Fruit fly (Drosophila melanogaster): ENCODE data around the gene CG9784.

CG9784 gene

dm6 chrX:16579978-16580377, 19.0 kb downstream of the CG9784 start (continued):
- TF ChIP-seq CG4424 (GFP tag; optimal IDR thresholded peaks at IDR 0.05) = peak; percentile 37
- TF ChIP-seq CG6254 (GFP tag; optimal IDR thresholded peaks at IDR 0.05) = no peak
- TF ChIP-seq lov (optimal IDR thresholded peaks at IDR 0.05) = no peak
- no peak for TF ChIP-seq lov (GFP tag; IDR thresholded peaks at IDR 0.05)
- TF ChIP-seq CG10654 (GFP tag; optimal IDR thresholded peaks at IDR 0.05) = peak; percentile 20
- TF ChIP-seq Eip74EF (GFP tag; optimal IDR thresholded peaks at IDR 0.05) = peak in 1 of 2 experiments; percentile 34
- peak; percentile 61 for TF ChIP-seq grau (tag; optimal IDR thresholded peaks at IDR 0.05)
- TF ChIP-seq tap (tag; optimal IDR thresholded peaks at IDR 0.05) = peak; percentile 4
- TF ChIP-seq CG12659 (GFP tag; optimal IDR thresholded peaks at IDR 0.05) = peak; percentile 16
- no peak for TF ChIP-seq cato (GFP tag; optimal IDR thresholded peaks at IDR 0.05; ENCODE audit: borderline replicate concordance)
- TF ChIP-seq CG10431 (GFP tag; optimal IDR thresholded peaks at IDR 0.05) = no peak
- TF ChIP-seq Mes4 (GFP tag; optimal IDR thresholded peaks at IDR 0.05) = no peak
- TF ChIP-seq Aef1 (GFP tag; IDR thresholded peaks at IDR 0.05) = 0 out of 3 replicates have a peak, but pooled peaks have one; percentile 14
- no peak for TF ChIP-seq CG31224 (GFP tag; IDR thresholded peaks at IDR 0.05)
- no peak for TF ChIP-seq CG14667 (GFP tag; IDR thresholded peaks at IDR 0.05)
- no peak for TF ChIP-seq CG34224 (GFP tag; IDR thresholded peaks at IDR 0.05; ENCODE audit: partially characterized antibody)
- peak; percentile 12 for TF ChIP-seq CG5180 (GFP tag; optimal IDR thresholded peaks at IDR 0.05)
- TF ChIP-seq CG18262 (tag; optimal IDR thresholded peaks at IDR 0.05) = peak; percentile 45
- peak; percentile 45 for TF ChIP-seq cwo (GFP tag; optimal IDR thresholded peaks at IDR 0.05)
- TF ChIP-seq gcm2 (GFP tag; optimal IDR thresholded peaks at IDR 0.05) = no peak
- no peak for TF ChIP-seq repo (GFP tag; optimal IDR thresholded peaks at IDR 0.05)
- TF ChIP-seq fd96Cb (tag; optimal IDR thresholded peaks at IDR 0.05) = peak; percentile 44
- TF ChIP-seq rib (GFP tag; IDR thresholded peaks at IDR 0.05) = no peak
- no peak for TF ChIP-seq CG1024 (GFP tag; IDR thresholded peaks at IDR 0.05)
- peak; percentile 36 for TF ChIP-seq NfI (GFP tag; optimal IDR thresholded peaks at IDR 0.05)
- peak; percentile 64 for TF ChIP-seq CG31441 (GFP tag; IDR thresholded peaks at IDR 0.05)
- peak; percentile 24 for TF ChIP-seq Blimp-1 (GFP tag; optimal IDR thresholded peaks at IDR 0.05)
- TF ChIP-seq ind (GFP tag; optimal IDR thresholded peaks at IDR 0.05) = peak; percentile 28
- TF ChIP-seq CG13424 (tag; optimal IDR thresholded peaks at IDR 0.05) = peak; percentile 61
- peak; percentile 37 for TF ChIP-seq HHEX (GFP tag; optimal IDR thresholded peaks at IDR 0.05)
- peak; percentile 34; the same call in 2 of the 3 replicates for TF ChIP-seq dysf (GFP tag; IDR thresholded peaks at IDR 0.05)
- peak; percentile 39 for TF ChIP-seq nau (GFP tag; optimal IDR thresholded peaks at IDR 0.05)
- peak; percentile 14 for TF ChIP-seq CG12219 (GFP tag; optimal IDR thresholded peaks at IDR 0.05)
- TF ChIP-seq D19A (tag; optimal IDR thresholded peaks at IDR 0.05) = peak; percentile 13
- TF ChIP-seq peb (GFP tag; IDR thresholded peaks at IDR 0.05) = no peak
- no peak for TF ChIP-seq mirr (GFP tag; optimal IDR thresholded peaks at IDR 0.05)
- TF ChIP-seq Asciz (GFP tag; optimal IDR thresholded peaks at IDR 0.05) = no peak
- peak; percentile 11 for TF ChIP-seq CG12155 (GFP tag; optimal IDR thresholded peaks at IDR 0.05)
- TF ChIP-seq Dek (tag; optimal IDR thresholded peaks at IDR 0.05) = peak; percentile 17
- no peak for TF ChIP-seq ham (GFP tag; IDR thresholded peaks at IDR 0.05)
- peak; percentile 25 for TF ChIP-seq ATbp (GFP tag; optimal IDR thresholded peaks at IDR 0.05)
- no peak for TF ChIP-seq otp (GFP tag; IDR thresholded peaks at IDR 0.05)
- TF ChIP-seq CG10267 (tag; optimal IDR thresholded peaks at IDR 0.05) = peak; percentile 31
- TF ChIP-seq Hmr (GFP tag; optimal IDR thresholded peaks at IDR 0.05) = peak; percentile 67
- TF ChIP-seq CG8944 (GFP tag; optimal IDR thresholded peaks at IDR 0.05) = no peak
- TF ChIP-seq NC2β (GFP tag; optimal IDR thresholded peaks at IDR 0.05) = no peak
- peak in 1 of 2 experiments; percentile 67 for TF ChIP-seq Hr51 (GFP tag; optimal IDR thresholded peaks at IDR 0.05)
- TF ChIP-seq CG3281 (GFP tag; optimal IDR thresholded peaks at IDR 0.05) = peak; percentile 65
- no peak for TF ChIP-seq CG17328 (GFP tag; IDR thresholded peaks at IDR 0.05)
- TF ChIP-seq BtbVII (GFP tag; optimal IDR thresholded peaks at IDR 0.05) = peak; percentile 28
